Fruit fly (Drosophila melanogaster) whole organism, adult: ENCODE data around the gene CG17349.

Experiments used
- CG14711 ChIP-seq: fragments of 200-800 bp; sonication (Bioruptor generic); optimal IDR thresholded peaks from 2 replicates; lab custom pipeline; 2018; ENCODE audit warnings: missing biosample characterization, mild to moderate bottlenecking, missing genetic modification characterization, moderate library complexity
- CG1620 ChIP-seq: fragments of 200-800 bp; sonication (Bioruptor generic); optimal IDR thresholded peaks from 2 replicates; lab custom pipeline; 2016; ENCODE audit warnings: missing biosample characterization, missing genetic modification characterization
- CG7045 ChIP-seq: fragments of 200-800 bp; sonication (Bioruptor generic); optimal IDR thresholded peaks from 2 replicates; lab custom pipeline; 2017; ENCODE audit warnings: missing biosample characterization, mild to moderate bottlenecking, missing genetic modification characterization
- Mnt ChIP-seq: fragments of 200-800 bp; sonication (Bioruptor generic); optimal IDR thresholded peaks from 2 replicates; lab custom pipeline; 2016; ENCODE audit warnings: missing biosample characterization, mild to moderate bottlenecking, missing genetic modification characterization
- kay ChIP-seq: fragments of 200-800 bp; sonication (Bioruptor generic); peaks from one replicate; lab custom pipeline; 2016; ENCODE audit warnings: missing biosample characterization, missing genetic modification characterization, borderline replicate concordance
- ovo ChIP-seq: fragments of 200-800 bp; sonication (Bioruptor generic); optimal IDR thresholded peaks from 2 replicates; lab custom pipeline; 2016; ENCODE audit warnings: missing biosample characterization, missing genetic modification characterization
- pad ChIP-seq: fragments of 200-800 bp; sonication (Bioruptor generic); optimal IDR thresholded peaks from 3 replicates; lab custom pipeline; 2017; ENCODE audit warnings: missing biosample characterization, missing genetic modification characterization, mild to moderate bottlenecking, moderate library complexity, missing genetic modification reagents
- toe ChIP-seq: fragments of 200-800 bp; sonication (Bioruptor generic); optimal IDR thresholded peaks from 2 replicates; lab custom pipeline; 2016; ENCODE audit warnings: missing biosample characterization, missing genetic modification characterization

DNA sequence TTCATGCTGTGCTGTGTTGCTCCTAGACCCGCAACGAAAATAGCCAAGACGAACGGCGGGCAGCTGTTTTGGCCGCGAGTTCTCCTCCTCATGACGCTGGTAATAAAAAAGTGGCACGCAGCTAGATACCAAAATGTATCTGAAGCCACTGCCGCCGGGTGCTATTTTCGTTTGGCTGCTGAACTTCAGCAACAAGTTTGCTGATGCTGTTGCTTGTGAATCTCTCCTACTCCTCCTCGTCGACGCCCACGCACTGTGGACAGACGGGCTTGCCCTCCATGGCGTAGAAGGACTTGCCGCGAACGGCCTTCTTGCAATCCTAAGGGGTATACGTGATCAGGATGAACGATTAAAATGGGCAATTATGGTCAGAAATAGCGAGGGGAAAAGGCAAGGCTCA lies 33.2 kb downstream of the CG17349 start:
- TF ChIP-seq Mnt (GFP tag; lab: Kevin White, UChicago) (no peak), CG14711 (no peak), kay (GFP tag; lab: Kevin White, UChicago) (no peak), pad (GFP tag; lab: Kevin White, UChicago) (no peak), CG7045 (no peak), toe (GFP tag; lab: Kevin White, UChicago) (no peak), CG1620 (GFP tag; lab: Kevin White, UChicago) (no peak), ovo (GFP tag; lab: Kevin White, UChicago) (no peak)
